Fruit fly (Drosophila melanogaster) whole organism, embryonic: ENCODE results near the gene Tti1.

Experiments
- CG10274 ChIP-seq: fragments of 200-800 bp; sonication (Bioruptor generic); optimal IDR thresholded peaks from 3 replicates; lab custom pipeline; 2017; ENCODE audit warnings: missing biosample characterization, mild to moderate bottlenecking, missing genetic modification characterization
- CG10431 ChIP-seq: fragments of 200-800 bp; sonication (Bioruptor generic); optimal IDR thresholded peaks from 3 replicates; lab custom pipeline; 2018; ENCODE audit warnings: missing biosample characterization, mild to moderate bottlenecking, missing genetic modification characterization
- CG12104 ChIP-seq: fragments of 200-800 bp; sonication (Bioruptor generic); optimal IDR thresholded peaks from 3 replicates; lab custom pipeline; 2016; ENCODE audit warnings: missing biosample characterization, missing genetic modification characterization
- CG12659 ChIP-seq: fragments of 200-800 bp; sonication (Bioruptor generic); optimal IDR thresholded peaks from 3 replicates; lab custom pipeline; 2017; ENCODE audit warnings: mild to moderate bottlenecking, missing biosample characterization, missing genetic modification reagents, missing genetic modification characterization
- CG15269 ChIP-seq: fragments of 200-800 bp; sonication (Bioruptor generic); optimal IDR thresholded peaks from 2 replicates; lab custom pipeline; 2018; ENCODE audit warnings: missing biosample characterization, mild to moderate bottlenecking, missing genetic modification characterization, moderate library complexity
- CG1602 ChIP-seq: fragments of 200-800 bp; sonication (Bioruptor generic); optimal IDR thresholded peaks from 3 replicates; lab custom pipeline; 2016; ENCODE audit warnings: missing biosample characterization, missing genetic modification characterization
- CG16813 ChIP-seq: fragments of 200-800 bp; sonication (Bioruptor generic); IDR thresholded peaks from 3 replicates; pipeline ENCODE4 v1.3.6; 2022; ENCODE audit warnings: missing biosample characterization, missing genetic modification characterization; ENCODE audit not compliant: partially characterized antibody
- CG17361 ChIP-seq: fragments of 200-800 bp; sonication (Bioruptor generic); IDR thresholded peaks from 3 replicates; pipeline ENCODE4 v1.3.6; 2022; ENCODE audit warnings: missing biosample characterization, missing genetic modification characterization
- CG18262 ChIP-seq: fragments of 200-800 bp; optimal IDR thresholded peaks from 3 replicates; lab custom pipeline; 2019; ENCODE audit warnings: missing biosample characterization, mild to moderate bottlenecking, missing genetic modification characterization, moderate library complexity
- CG2199 ChIP-seq: fragments of 200-800 bp; sonication (Bioruptor generic); IDR thresholded peaks from 3 replicates; pipeline ENCODE4 v1.3.6; 2022; ENCODE audit warnings: missing biosample characterization, missing genetic modification characterization
- CG34422 ChIP-seq: fragments of 200-800 bp; sonication (Bioruptor generic); IDR thresholded peaks from 3 replicates; pipeline ENCODE4 v1.3.6; 2022; ENCODE audit warnings: missing biosample characterization, missing genetic modification characterization
- CG4404 ChIP-seq: fragments of 200-800 bp; sonication (Bioruptor generic); IDR thresholded peaks from 2 replicates; pipeline ENCODE4 v1.3.6; 2022; ENCODE audit warnings: missing biosample characterization, missing genetic modification characterization
- CG4617 ChIP-seq: fragments of 200-800 bp; sonication (Bioruptor generic); optimal IDR thresholded peaks from 3 replicates; lab custom pipeline; 2016; ENCODE audit warnings: missing biosample characterization, missing genetic modification characterization, borderline replicate concordance
- CG4707 ChIP-seq: fragments of 200-800 bp; sonication (Bioruptor generic); optimal IDR thresholded peaks from 2 replicates; lab custom pipeline; 2018; ENCODE audit warnings: missing biosample characterization, mild to moderate bottlenecking, missing genetic modification characterization, moderate library complexity
- CG5245 ChIP-seq: fragments of 200-800 bp; sonication (Bioruptor generic); optimal IDR thresholded peaks from 3 replicates; lab custom pipeline; 2016; ENCODE audit warnings: missing biosample characterization, missing genetic modification characterization
- CG6272 ChIP-seq: fragments of 200-800 bp; sonication (Bioruptor generic); IDR thresholded peaks from 2 replicates; pipeline ENCODE4 v1.3.6; 2022; ENCODE audit warnings: missing biosample characterization, missing genetic modification characterization
- CG6854 ChIP-seq: fragments of 200-800 bp; sonication (Bioruptor generic); optimal IDR thresholded peaks from 3 replicates; lab custom pipeline; 2017; ENCODE audit warnings: missing biosample characterization, mild to moderate bottlenecking, missing genetic modification characterization
- CG7786 ChIP-seq: fragments of 200-800 bp; sonication (Bioruptor generic); optimal IDR thresholded peaks from 2 replicates; lab custom pipeline; 2016; ENCODE audit warnings: missing biosample characterization, missing genetic modification characterization
- CG7839 ChIP-seq: fragments of 200-800 bp; sonication (Bioruptor generic); optimal IDR thresholded peaks from 3 replicates; lab custom pipeline; 2018; ENCODE audit warnings: missing biosample characterization, mild to moderate bottlenecking, missing genetic modification characterization, moderate library complexity
- CG8478 ChIP-seq: fragments of >200 bp; optimal IDR thresholded peaks from 2 replicates; lab custom pipeline; 2018
- CG8944 ChIP-seq: fragments of 200-800 bp; sonication (Bioruptor generic); optimal IDR thresholded peaks from 3 replicates; lab custom pipeline; 2016; ENCODE audit warnings: missing biosample characterization, missing genetic modification characterization
- CTCF ChIP-seq: fragments of 200-800 bp; sonication (Bioruptor generic); optimal IDR thresholded peaks from 2 replicates; lab custom pipeline; 2017; ENCODE audit warnings: missing biosample characterization, mild to moderate bottlenecking, missing genetic modification characterization, moderate library complexity
- D ChIP-seq, 2 experiments: fragments of 200-800 bp in 1 of 2; fragments of >200 bp in 1 of 2; sonication (Bioruptor generic) in 1 of 2; optimal IDR thresholded peaks; 2 replicates in 1 of 2; 3 replicates in 1 of 2; lab custom pipeline; 2017; ENCODE audit warnings: mild to moderate bottlenecking in 1 of 2, missing biosample characterization in 1 of 2, missing genetic modification characterization in 1 of 2, missing genetic modification reagents in 1 of 2
- Drgx ChIP-seq: fragments of 200-800 bp; sonication (Bioruptor generic); IDR thresholded peaks from 2 replicates; pipeline ENCODE4 v1.3.6; 2022; ENCODE audit warnings: missing biosample characterization, missing genetic modification characterization
- E2f2 ChIP-seq: fragments of 200-800 bp; sonication (Bioruptor generic); IDR thresholded peaks from 2 replicates; pipeline ENCODE4 v1.3.6; 2022; ENCODE audit warnings: missing biosample characterization, missing genetic modification characterization
- Elba2 ChIP-seq: fragments of 200-800 bp; sonication (Bioruptor generic); optimal IDR thresholded peaks from 3 replicates; lab custom pipeline; 2016; ENCODE audit warnings: missing biosample characterization, missing genetic modification characterization
- Ets65A ChIP-seq: fragments of 200-800 bp; sonication (Bioruptor generic); peaks from one replicate; lab custom pipeline; 2016; ENCODE audit warnings: missing biosample characterization, missing genetic modification characterization
- Gsc ChIP-seq: fragments of 200-800 bp; sonication (Bioruptor generic); IDR thresholded peaks from 2 replicates; pipeline ENCODE4 v1.3.6; 2022; ENCODE audit warnings: missing biosample characterization, missing genetic modification characterization
- Hmr ChIP-seq: fragments of 200-800 bp; sonication (Bioruptor generic); optimal IDR thresholded peaks from 3 replicates; lab custom pipeline; 2017; ENCODE audit warnings: mild to moderate bottlenecking, missing biosample characterization, missing genetic modification reagents, missing genetic modification characterization
- Lhr ChIP-seq: fragments of 200-800 bp; sonication (Bioruptor generic); optimal IDR thresholded peaks from 3 replicates; lab custom pipeline; 2017; ENCODE audit warnings: mild to moderate bottlenecking, missing biosample characterization, missing genetic modification reagents, missing genetic modification characterization
- Mad ChIP-seq: fragments of 200-800 bp; sonication (Bioruptor generic); optimal IDR thresholded peaks from 2 replicates; lab custom pipeline; 2016; ENCODE audit warnings: missing biosample characterization, missing genetic modification characterization
- Neu2 ChIP-seq: fragments of 200-800 bp; sonication (Bioruptor generic); optimal IDR thresholded peaks from 3 replicates; lab custom pipeline; 2016; ENCODE audit warnings: missing biosample characterization, missing genetic modification characterization, borderline replicate concordance
- Sin3A ChIP-seq: fragments of >200 bp; optimal IDR thresholded peaks from 2 replicates; lab custom pipeline; 2018
- amos ChIP-seq: fragments of 200-800 bp; sonication (Bioruptor generic); IDR thresholded peaks from 2 replicates; pipeline ENCODE4 v1.3.6; 2022; ENCODE audit warnings: missing biosample characterization, missing genetic modification characterization; ENCODE audit not compliant: partially characterized antibody
- ara ChIP-seq: fragments of 200-800 bp; sonication (Bioruptor generic); IDR thresholded peaks from 2 replicates; pipeline ENCODE4 v1.3.6; 2022; ENCODE audit warnings: missing biosample characterization, missing genetic modification characterization
- ase ChIP-seq: fragments of 200-800 bp; sonication (Bioruptor generic); IDR thresholded peaks from 3 replicates; pipeline ENCODE4 v1.3.6; 2022; ENCODE audit warnings: missing biosample characterization, missing genetic modification characterization
- bbx ChIP-seq: fragments of 200-800 bp; sonication (Bioruptor generic); IDR thresholded peaks from 2 replicates; pipeline ENCODE4 v1.3.6; 2022; ENCODE audit warnings: missing biosample characterization, missing genetic modification characterization; ENCODE audit not compliant: partially characterized antibody
- bsh ChIP-seq, 2 experiments: fragments of 200-800 bp; sonication (Bioruptor generic); optimal IDR thresholded peaks; 2 replicates each; lab custom pipeline; 2017 to 2018; ENCODE audit warnings: mild to moderate bottlenecking in 2 of 2, missing biosample characterization in 2 of 2, missing genetic modification characterization in 2 of 2, moderate library complexity in 1 of 2
- ci ChIP-seq: fragments of 200-800 bp; sonication (Bioruptor generic); IDR thresholded peaks from 3 replicates; pipeline ENCODE4 v1.3.6; 2022; ENCODE audit warnings: missing biosample characterization, missing genetic modification characterization
- dati ChIP-seq: fragments of 200-800 bp; sonication (Bioruptor generic); IDR thresholded peaks from 2 replicates; pipeline ENCODE4 v1.3.6; 2022; ENCODE audit warnings: missing biosample characterization, missing genetic modification characterization
- en ChIP-seq: fragments of 200-800 bp; sonication (Bioruptor generic); optimal IDR thresholded peaks from 2 replicates; lab custom pipeline; 2016; ENCODE audit warnings: missing biosample characterization, missing genetic modification characterization
- grau ChIP-seq: fragments of 200-800 bp; optimal IDR thresholded peaks from 3 replicates; lab custom pipeline; 2019; ENCODE audit warnings: missing biosample characterization, mild to moderate bottlenecking, missing genetic modification characterization, moderate library complexity
- ind ChIP-seq: fragments of 200-800 bp; sonication (Bioruptor generic); optimal IDR thresholded peaks from 3 replicates; lab custom pipeline; 2016; ENCODE audit warnings: missing biosample characterization, missing genetic modification characterization
- maf-S ChIP-seq: fragments of 200-800 bp; sonication (Bioruptor generic); optimal IDR thresholded peaks from 2 replicates; lab custom pipeline; 2016; ENCODE audit warnings: missing biosample characterization, missing genetic modification characterization
- mam ChIP-seq: fragments of 200-800 bp; sonication (Bioruptor generic); optimal IDR thresholded peaks from 3 replicates; lab custom pipeline; 2016; ENCODE audit warnings: missing biosample characterization, missing genetic modification characterization
- shn ChIP-seq: fragments of 200-800 bp; sonication (Bioruptor generic); optimal IDR thresholded peaks from 3 replicates; lab custom pipeline; 2016; ENCODE audit warnings: missing biosample characterization, missing genetic modification characterization
- ttk ChIP-seq: fragments of 200-800 bp; sonication (Bioruptor generic); IDR thresholded peaks from 2 replicates; pipeline ENCODE4 v2.1.2; 2022; ENCODE audit warnings: missing biosample characterization, missing genetic modification characterization
- tx ChIP-seq: fragments of 200-800 bp; sonication (Bioruptor generic); optimal IDR thresholded peaks from 2 replicates; lab custom pipeline; 2016; ENCODE audit warnings: missing biosample characterization, missing genetic modification characterization
- z ChIP-seq: fragments of 200-800 bp; sonication (Bioruptor generic); IDR thresholded peaks from 3 replicates; pipeline ENCODE4 v1.3.6; 2022; ENCODE audit warnings: missing biosample characterization, missing genetic modification characterization

Gene Tti1

DNA sequence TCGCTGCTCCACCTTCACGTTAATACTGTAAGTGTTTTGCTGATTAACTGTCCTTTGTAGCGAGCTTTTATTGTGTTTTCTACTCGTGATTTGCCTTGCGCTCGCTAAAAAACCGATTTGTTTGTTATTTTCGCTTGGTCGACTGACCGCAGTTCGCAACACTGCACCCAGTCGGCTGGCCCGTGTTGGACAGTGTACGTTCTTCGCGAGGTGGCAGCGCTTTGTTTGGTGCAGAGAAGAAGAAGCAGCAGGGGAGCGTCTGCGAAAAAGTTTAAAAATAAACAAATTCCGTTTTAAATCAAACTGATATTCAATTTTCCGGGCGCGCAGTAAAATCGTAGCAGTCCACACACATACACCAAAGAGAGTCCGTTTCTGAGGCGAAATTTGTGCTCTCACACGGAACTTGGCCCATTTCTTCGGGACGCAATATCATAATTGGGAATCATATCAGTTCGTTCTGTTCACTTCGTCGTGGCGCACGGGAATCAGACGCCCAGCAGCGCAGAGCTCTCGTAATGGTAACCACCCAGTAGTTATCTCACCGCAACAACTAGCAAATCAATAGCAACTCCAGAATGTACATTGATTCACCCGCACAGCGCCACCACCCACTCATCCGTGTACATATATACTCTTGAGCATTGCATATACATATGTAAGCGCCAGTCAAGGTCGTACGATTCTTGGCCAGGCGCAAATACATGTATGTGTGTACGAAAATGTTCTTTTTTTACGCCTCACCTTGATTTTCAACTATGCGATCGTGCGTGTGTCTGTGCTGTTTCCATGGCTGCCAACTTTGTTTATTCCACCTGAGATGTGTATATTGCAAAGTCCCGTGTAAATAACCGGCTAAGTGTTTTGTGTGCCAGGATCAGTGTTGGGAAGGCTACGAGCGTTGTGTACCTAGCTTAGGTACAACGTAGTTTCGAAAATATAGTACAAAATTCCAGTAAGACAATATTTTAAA, 13.4 kb upstream of the Tti1 start, which contains the start of gene Naa80 (continued):
- TF ChIP-seq CG4707 (GFP tag; lab: Kevin White, UChicago) (peak; percentile 7), CG15269 (tag; lab: Kevin White, UChicago) (peak; percentile 38), bsh (GFP tag; optimal IDR thresholded peaks at IDR 0.05; lab: Kevin White, UChicago) (peak in 1 of 2 experiments; percentile 35), ind (GFP tag; lab: Kevin White, UChicago) (peak; percentile 72), Hmr (GFP tag; lab: Kevin White, UChicago) (peak; percentile 83), bbx (GFP tag; lab: Robert Waterston, UW) (peak; percentile 65), ci (GFP tag; lab: Robert Waterston, UW) (peak; percentile 85), z (GFP tag; lab: Robert Waterston, UW) (no peak), grau (peak; percentile 53), CG5245 (GFP tag; lab: Kevin White, UChicago) (peak; percentile 21), CG4617 (GFP tag; lab: Kevin White, UChicago) (peak; percentile 98), maf-S (peak; percentile 84), ase (GFP tag; lab: Robert Waterston, UW) (0 out of 3 replicates have a peak, but pooled peaks have one; percentile 34), CG2199 (GFP tag; lab: Robert Waterston, UW) (peak; percentile 15; the same call in 1 of the 3 replicates), CG6272 (no peak), Ets65A (peak; percentile 95), CG7786 (GFP tag; lab: Kevin White, UChicago) (peak; percentile 76), CTCF (GFP tag; lab: Kevin White, UChicago) (peak; percentile 37), CG8944 (GFP tag; lab: Kevin White, UChicago) (peak; percentile 77), ara (peak; percentile 43; the same call in 1 of the 2 replicates), CG8478 (lab: Kevin White, UChicago) (no peak), E2f2 (GFP tag; lab: Robert Waterston, UW) (peak; percentile 84), CG17361 (GFP tag; lab: Robert Waterston, UW) (0 out of 3 replicates have a peak, but pooled peaks have one; percentile 10), CG34422 (GFP tag; lab: Robert Waterston, UW) (peak; percentile 80), CG1602 (GFP tag; lab: Kevin White, UChicago) (peak; percentile 21), tx (GFP tag; lab: Kevin White, UChicago) (peak; percentile 69), CG12659 (peak; percentile 89), dati (no peak), D (optimal IDR thresholded peaks at IDR 0.05; lab: Kevin White, UChicago) (no peak), D (GFP tag; optimal IDR thresholded peaks at IDR 0.05; lab: Kevin White, UChicago) (no peak), CG4404 (GFP tag; lab: Robert Waterston, UW) (0 out of 2 replicates have a peak, but pooled peaks have one; percentile 11), Drgx (GFP tag; lab: Robert Waterston, UW) (peak; percentile 11; the same call in 1 of the 2 replicates), mam (peak; percentile 82), Gsc (GFP tag; lab: Robert Waterston, UW) (no peak), CG16813 (GFP tag; lab: Robert Waterston, UW) (peak; percentile 46; the same call in 1 of the 3 replicates), ttk (GFP tag; lab: Robert Waterston, UW) (peak; percentile 46), en (GFP tag; lab: Kevin White, UChicago) (no peak), CG6854 (GFP tag; lab: Kevin White, UChicago) (no peak), CG18262 (peak; percentile 11), Neu2 (no peak), shn (GFP tag; lab: Kevin White, UChicago) (peak; percentile 67), Mad (GFP tag; lab: Kevin White, UChicago) (peak; percentile 69), Sin3A (lab: Kevin White, UChicago) (peak; percentile 76), Lhr (GFP tag; lab: Kevin White, UChicago) (peak; percentile 16), CG10431 (GFP tag; lab: Kevin White, UChicago) (peak; percentile 20), CG7839 (peak; percentile 54), amos (GFP tag; lab: Robert Waterston, UW) (peak; percentile 64), Elba2 (GFP tag; lab: Kevin White, UChicago) (no peak), CG10274 (GFP tag; lab: Kevin White, UChicago) (peak; percentile 12), CG12104 (GFP tag; lab: Kevin White, UChicago) (peak; percentile 36)
